Worm (Caenorhabditis elegans) whole organism, young adult: ENCODE measurements around the gene str-232.

ENCODE experiments used
- B0261.1 ChIP-seq: sonication (generic microtip); optimal IDR thresholded peaks from 2 replicates; lab custom pipeline; 2016; ENCODE audit warnings: mild to moderate bottlenecking, missing genetic modification characterization, moderate library complexity, missing compliant biosample characterization
- B0336.3 ChIP-seq: fragments of 200-800 bp; sonication (Bioruptor generic); IDR thresholded peaks from 2 replicates; pipeline ENCODE4 v1.3.6; 2022; ENCODE audit warnings: missing genetic modification characterization, missing compliant biosample characterization
- F22D6.2 ChIP-seq: sonication (generic microtip); optimal IDR thresholded peaks from 2 replicates; lab custom pipeline; 2016; ENCODE audit warnings: mild to moderate bottlenecking, missing genetic modification characterization, missing compliant biosample characterization
- F49E8.2 ChIP-seq: sonication (generic microtip); optimal IDR thresholded peaks from 3 replicates; lab custom pipeline; 2017; ENCODE audit warnings: missing genetic modification characterization, mild to moderate bottlenecking, missing compliant biosample characterization, antibody characterized with exemption, moderate library complexity; ENCODE audit not compliant: insufficient read depth
- F52B5.7 ChIP-seq: sonication (generic microtip); optimal IDR thresholded peaks from 2 replicates; lab custom pipeline; 2016; ENCODE audit warnings: mild to moderate bottlenecking, missing genetic modification characterization, missing compliant biosample characterization
- F57C9.4 ChIP-seq: sonication (generic microtip); optimal IDR thresholded peaks from 2 replicates; lab custom pipeline; 2017; ENCODE audit warnings: mild to moderate bottlenecking, missing genetic modification characterization, missing compliant biosample characterization
- K12H6.12 ChIP-seq: fragments of 200-800 bp; sonication (Bioruptor generic); optimal IDR thresholded peaks from 2 replicates; lab custom pipeline; 2018; ENCODE audit warnings: mild to moderate bottlenecking, missing genetic modification characterization, missing compliant biosample characterization
- T26A5.8 ChIP-seq: sonication (generic microtip); optimal IDR thresholded peaks from 2 replicates; lab custom pipeline; 2016; ENCODE audit warnings: missing genetic modification characterization, missing compliant biosample characterization
- ZK185.1 ChIP-seq: sonication (generic microtip); optimal IDR thresholded peaks from 2 replicates; lab custom pipeline; 2016; ENCODE audit warnings: mild to moderate bottlenecking, missing genetic modification characterization, missing compliant biosample characterization; ENCODE audit not compliant: poor library complexity, severe bottlenecking
- ama-1 ChIP-seq, 3 experiments: fragments of 150-350 bp in 1 of 3; sonication (generic microtip) in 2 of 3; optimal IDR thresholded peaks; 2 replicates each; lab custom pipeline; 2014 to 2018; ENCODE audit warnings: missing biosample characterization in 2 of 3, missing genetic modification characterization in 2 of 3, missing genetic modification reagents in 2 of 3
- aptf-2 ChIP-seq: fragments of 200-800 bp; sonication (Bioruptor generic); conservative IDR thresholded peaks from 2 replicates; pipeline ENCODE4 v1.3.6; 2022; ENCODE audit warnings: missing genetic modification reagents, missing genetic modification characterization, missing compliant biosample characterization
- aptf-3 ChIP-seq: fragments of 200-800 bp; sonication (Bioruptor generic); IDR thresholded peaks from 2 replicates; pipeline ENCODE4 v1.3.6; 2022; ENCODE audit warnings: missing genetic modification characterization, missing compliant biosample characterization
- attf-3 ChIP-seq: fragments of 200-800 bp; sonication (Bioruptor generic); conservative IDR thresholded peaks from 2 replicates; pipeline ENCODE4 v1.3.6; 2022; ENCODE audit warnings: missing genetic modification reagents, missing genetic modification characterization, missing compliant biosample characterization
- attf-6 ChIP-seq: fragments of 200-800 bp; sonication (Bioruptor generic); IDR thresholded peaks from 2 replicates; pipeline ENCODE4 v1.3.6; 2022; ENCODE audit warnings: missing genetic modification reagents, missing genetic modification characterization, missing compliant biosample characterization
- bed-1 ChIP-seq: fragments of 200-800 bp; sonication (Bioruptor generic); IDR thresholded peaks from 2 replicates; pipeline ENCODE4 v1.3.6; 2022; ENCODE audit warnings: missing genetic modification reagents, missing genetic modification characterization, missing compliant biosample characterization
- bed-2 ChIP-seq: fragments of 200-800 bp; sonication (Bioruptor generic); IDR thresholded peaks from 2 replicates; pipeline ENCODE4 v1.3.6; 2022; ENCODE audit warnings: missing genetic modification reagents, missing genetic modification characterization, missing compliant biosample characterization
- cebp-2 ChIP-seq: fragments of 200-800 bp; sonication (Bioruptor generic); IDR thresholded peaks from 2 replicates; pipeline ENCODE4 v1.3.6; 2022; ENCODE audit warnings: missing genetic modification characterization, missing compliant biosample characterization
- ceh-100 ChIP-seq: fragments of 200-800 bp; sonication (Bioruptor generic); IDR thresholded peaks from 2 replicates; pipeline ENCODE4 v1.3.6; 2022; ENCODE audit warnings: missing genetic modification reagents, missing genetic modification characterization, missing compliant biosample characterization
- ceh-58 ChIP-seq: fragments of 200-800 bp; sonication (Bioruptor generic); IDR thresholded peaks from 2 replicates; pipeline ENCODE4 v1.3.6; 2022; ENCODE audit warnings: missing genetic modification characterization, missing compliant biosample characterization
- ceh-79 ChIP-seq: sonication (generic microtip); optimal IDR thresholded peaks from 2 replicates; lab custom pipeline; 2017; ENCODE audit warnings: mild to moderate bottlenecking, missing genetic modification characterization, missing compliant biosample characterization
- chd-7 ChIP-seq: sonication (generic microtip); optimal IDR thresholded peaks from 2 replicates; lab custom pipeline; 2016; ENCODE audit warnings: mild to moderate bottlenecking, missing genetic modification characterization, moderate library complexity, missing compliant biosample characterization
- dox-1 ChIP-seq: fragments of 200-800 bp; sonication (Bioruptor generic); IDR thresholded peaks from 2 replicates; pipeline ENCODE4 v1.3.6; 2022; ENCODE audit warnings: missing genetic modification reagents, missing genetic modification characterization, missing compliant biosample characterization
- dpl-1 ChIP-seq: fragments of 150-350 bp; optimal IDR thresholded peaks from 2 replicates; lab custom pipeline; 2014; ENCODE audit warnings: missing biosample characterization, missing genetic modification reagents, missing genetic modification characterization
- egl-44 ChIP-seq: fragments of 200-800 bp; sonication (Bioruptor generic); IDR thresholded peaks from 2 replicates; pipeline ENCODE4 v1.3.6; 2022; ENCODE audit warnings: missing genetic modification reagents, missing genetic modification characterization, missing compliant biosample characterization
- ekl-4 ChIP-seq: fragments of 200-800 bp; sonication (Bioruptor generic); IDR thresholded peaks from 2 replicates; pipeline ENCODE4 v1.3.6; 2022; ENCODE audit warnings: missing genetic modification reagents, missing genetic modification characterization, missing compliant biosample characterization
- fkh-3 ChIP-seq: sonication (generic microtip); optimal IDR thresholded peaks from 2 replicates; lab custom pipeline; 2016; ENCODE audit warnings: mild to moderate bottlenecking, missing genetic modification characterization, missing compliant biosample characterization
- him-1 ChIP-seq: sonication (generic microtip); optimal IDR thresholded peaks from 2 replicates; lab custom pipeline; 2016; ENCODE audit warnings: missing genotype, missing genetic modification reagents, missing genetic modification characterization, missing compliant biosample characterization
- lag-1 ChIP-seq: fragments of 200-800 bp; sonication (Bioruptor generic); IDR thresholded peaks from 2 replicates; pipeline ENCODE4 v1.3.6; 2022; ENCODE audit warnings: missing genetic modification reagents, missing genetic modification characterization, missing compliant biosample characterization
- let-526 ChIP-seq: fragments of 200-800 bp; sonication (Bioruptor generic); IDR thresholded peaks from 2 replicates; pipeline ENCODE4 v1.3.6; 2022; ENCODE audit warnings: missing genetic modification reagents, missing genetic modification characterization, missing compliant biosample characterization
- let-607 ChIP-seq, 2 experiments: fragments of 200-800 bp in 1 of 2; sonication (Bioruptor generic) in 1 of 2; sonication (generic microtip) in 1 of 2; optimal IDR thresholded peaks; 2 replicates each; lab custom pipeline; 2016 to 2018; ENCODE audit warnings: mild to moderate bottlenecking in 2 of 2, missing compliant biosample characterization in 2 of 2, missing genetic modification characterization in 2 of 2, moderate library complexity in 2 of 2, missing genotype in 1 of 2
- lin-26 ChIP-seq: fragments of 200-800 bp; sonication (Bioruptor generic); IDR thresholded peaks from 2 replicates; pipeline ENCODE4 v1.3.6; 2022; ENCODE audit warnings: missing genetic modification reagents, missing genetic modification characterization, missing compliant biosample characterization
- lin-54 ChIP-seq: fragments of 200-800 bp; sonication (Bioruptor generic); optimal IDR thresholded peaks from 2 replicates; lab custom pipeline; 2018; ENCODE audit warnings: mild to moderate bottlenecking, missing genetic modification characterization, missing compliant biosample characterization
- lsl-1 ChIP-seq: fragments of 200-800 bp; sonication (Bioruptor generic); optimal IDR thresholded peaks from 2 replicates; lab custom pipeline; 2018; ENCODE audit warnings: mild to moderate bottlenecking, missing genetic modification characterization, moderate library complexity, missing compliant biosample characterization
- madf-6 ChIP-seq: fragments of 200-800 bp; sonication (Bioruptor generic); IDR thresholded peaks from 2 replicates; pipeline ENCODE4 v1.3.6; 2022; ENCODE audit warnings: missing genetic modification reagents, missing genetic modification characterization, missing compliant biosample characterization
- mxl-1 ChIP-seq: sonication (generic microtip); optimal IDR thresholded peaks from 2 replicates; lab custom pipeline; 2016; ENCODE audit warnings: missing genetic modification characterization, missing compliant biosample characterization
- nhr-120 ChIP-seq: fragments of 200-800 bp; sonication (Bioruptor generic); IDR thresholded peaks from 2 replicates; pipeline ENCODE4 v1.3.6; 2022; ENCODE audit warnings: missing genetic modification characterization, missing compliant biosample characterization
- nhr-179 ChIP-seq: sonication (generic microtip); optimal IDR thresholded peaks from 2 replicates; lab custom pipeline; 2016; ENCODE audit warnings: mild to moderate bottlenecking, missing genetic modification characterization, missing compliant biosample characterization
- pha-4 ChIP-seq: fragments of 150-350 bp; sonication (generic microtip); optimal IDR thresholded peaks from 2 replicates; lab custom pipeline; 2014; ENCODE audit warnings: missing biosample characterization, missing genetic modification reagents, missing genetic modification characterization
- repo-1 ChIP-seq: sonication (generic microtip); optimal IDR thresholded peaks from 2 replicates; lab custom pipeline; 2017; ENCODE audit warnings: mild to moderate bottlenecking, missing genetic modification characterization, missing compliant biosample characterization
- unc-62 ChIP-seq: fragments of 150-350 bp; optimal IDR thresholded peaks from 2 replicates; lab custom pipeline; 2014; ENCODE audit warnings: missing biosample characterization, missing genetic modification reagents, missing genetic modification characterization
- zfh-2 ChIP-seq: fragments of 200-800 bp; sonication (Bioruptor generic); conservative IDR thresholded peaks from 2 replicates; pipeline ENCODE4 v1.3.6; 2022; ENCODE audit warnings: missing genetic modification reagents, missing genetic modification characterization, missing compliant biosample characterization
- zim-3 ChIP-seq: sonication (generic microtip); optimal IDR thresholded peaks from 2 replicates; lab custom pipeline; 2017; ENCODE audit warnings: mild to moderate bottlenecking, missing genetic modification characterization, moderate library complexity, missing compliant biosample characterization
- ztf-3 ChIP-seq: fragments of 200-800 bp; sonication (Bioruptor generic); optimal IDR thresholded peaks from 2 replicates; lab custom pipeline; 2018; ENCODE audit warnings: mild to moderate bottlenecking, missing genetic modification characterization, missing compliant biosample characterization
- ztf-6 ChIP-seq: fragments of 200-800 bp; sonication (Bioruptor generic); IDR thresholded peaks from 2 replicates; pipeline ENCODE4 v1.3.6; 2022; ENCODE audit warnings: missing genetic modification reagents, missing genetic modification characterization, missing compliant biosample characterization

Gene str-232

ce11 chrV:16024300-16024699, 8.7 kb upstream of the str-232 start, which contains the start of gene T10C6.6 (continued):
- no peak for TF ChIP-seq ztf-3
- no peak for TF ChIP-seq bed-1
- no peak for TF ChIP-seq attf-6
- peak; percentile 12 for TF ChIP-seq him-1 (tag; lab: Kevin White, UChicago)
- no peak for TF ChIP-seq ceh-100
- no peak for TF ChIP-seq let-526 (GFP tag; lab: Robert Waterston, UW)
- peak; percentile 81 for TF ChIP-seq madf-6 (GFP tag; lab: Robert Waterston, UW)
- no peak for TF ChIP-seq mxl-1 (tag; lab: Kevin White, UChicago)
- TF ChIP-seq F57C9.4: no peak
- no peak for TF ChIP-seq bed-2 (GFP tag; lab: Robert Waterston, UW)
- TF ChIP-seq nhr-179 (tag; lab: Kevin White, UChicago): no peak
- peak; percentile 1 for TF ChIP-seq F49E8.2
- no peak for TF ChIP-seq pha-4 (tag; lab: Kevin White, UChicago)
- TF ChIP-seq ceh-79 (tag; lab: Kevin White, UChicago): peak; percentile 38
- TF ChIP-seq let-607 (tag; optimal IDR thresholded peaks at IDR 0.05; lab: Kevin White, UChicago): no peak

DNA sequence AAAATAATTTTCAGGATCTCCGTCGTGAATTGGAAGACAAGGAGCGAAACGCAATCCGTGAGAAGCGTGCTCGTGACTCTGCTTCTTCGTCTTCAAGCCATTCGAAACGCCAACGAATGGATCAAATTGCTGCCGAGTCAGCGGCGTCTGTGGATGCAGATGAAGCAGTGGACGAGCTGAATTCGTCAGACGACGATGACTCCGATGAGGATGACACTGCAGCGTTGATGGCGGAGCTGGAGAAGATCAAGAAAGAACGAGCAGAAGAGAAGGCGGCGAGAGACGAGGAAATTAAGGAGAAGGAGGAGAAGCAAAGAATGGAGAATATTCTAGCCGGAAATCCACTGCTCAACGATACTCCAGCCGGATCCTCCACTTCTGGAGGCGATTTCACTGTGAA, 8.0 kb upstream of the str-232 start:
- TF ChIP-seq chd-7 (tag; lab: Kevin White, UChicago): no peak
- TF ChIP-seq zfh-2 (GFP tag; lab: Robert Waterston, UW): peak; percentile 79

- no peak for TF ChIP-seq lin-54 (GFP tag; lab: Kevin White, UChicago)
- TF ChIP-seq aptf-2 (GFP tag; lab: Robert Waterston, UW): no peak
- TF ChIP-seq nhr-120 (GFP tag; lab: Robert Waterston, UW): no peak
- TF ChIP-seq T26A5.8 (tag; lab: Kevin White, UChicago): no peak
- no peak for TF ChIP-seq aptf-3 (GFP tag; lab: Robert Waterston, UW)
Measured at ce11 chrV:16023051-16023450, 7.5 kb upstream of the str-232 start, which contains the start of gene cwc-15. Gene cwc-15 (plus strand): TSS chrV:16023351.

- no peak for TF ChIP-seq zfh-2 (GFP tag; lab: Robert Waterston, UW)
- TF ChIP-seq B0261.1 (tag; lab: Kevin White, UChicago): no peak
- TF ChIP-seq lsl-1: peak; percentile 16
- TF ChIP-seq ceh-58 (GFP tag; lab: Robert Waterston, UW): no peak
- TF ChIP-seq dox-1 (GFP tag; lab: Robert Waterston, UW): 0 out of 2 replicates have a peak, but pooled peaks have one; percentile 26
- 0 out of 2 replicates have a peak, but pooled peaks have one; percentile 25 for TF ChIP-seq egl-44 (GFP tag; lab: Robert Waterston, UW)
- no peak for TF ChIP-seq fkh-3 (tag; lab: Kevin White, UChicago)
- no peak for TF ChIP-seq attf-3 (GFP tag; lab: Robert Waterston, UW)
- no peak for TF ChIP-seq ekl-4
- TF ChIP-seq ama-1 (optimal IDR thresholded peaks at IDR 0.05; lab: Kevin White, UChicago): no peak
- TF ChIP-seq ama-1 (GFP tag; optimal IDR thresholded peaks at IDR 0.05; lab: Kevin White, UChicago): no peak
- no peak for TF ChIP-seq B0336.3 (GFP tag; lab: Robert Waterston, UW)
- no peak for TF ChIP-seq lag-1
- peak; percentile 59 for TF ChIP-seq dpl-1 (GFP tag; lab: Kevin White, UChicago)
- no peak for TF ChIP-seq T26A5.8 (tag; lab: Kevin White, UChicago)
- no peak for TF ChIP-seq F22D6.2 (tag; lab: Kevin White, UChicago)
- TF ChIP-seq lin-26 (GFP tag; lab: Robert Waterston, UW): no peak
- no peak for TF ChIP-seq repo-1 (tag; lab: Kevin White, UChicago)
- TF ChIP-seq aptf-2 (GFP tag; lab: Robert Waterston, UW): no peak
- no peak for TF ChIP-seq pha-4 (tag; lab: Kevin White, UChicago)
- no peak for TF ChIP-seq F52B5.7
- no peak for TF ChIP-seq ztf-6 (GFP tag; lab: Robert Waterston, UW)
- TF ChIP-seq unc-62 (GFP tag; lab: Kevin White, UChicago): no peak
- peak; percentile 90 for TF ChIP-seq lin-54 (GFP tag; lab: Kevin White, UChicago)
- no peak for TF ChIP-seq cebp-2 (GFP tag; lab: Robert Waterston, UW)
- peak; percentile 47 for TF ChIP-seq ZK185.1 (tag; lab: Kevin White, UChicago)
- no peak for TF ChIP-seq K12H6.12 (tag; lab: Kevin White, UChicago)
- no peak for TF ChIP-seq him-1 (tag; lab: Kevin White, UChicago)
- no peak for TF ChIP-seq zim-3
Measured at ce11 chrV:16022600-16022999, 7.0 kb upstream of the str-232 start.
